Worm (Caenorhabditis elegans): ENCODE results near the gene ZC13.1.

The ZC13.1 gene

ce11 chrX:859401-859800 lies 17.6 kb upstream of the ZC13.1 start, which contains the start of gene F56F10.2:
TSS of gene F56F10.2 (plus strand) at chrX:859615.
- TF ChIP-seq ceh-82 (tag; optimal IDR thresholded peaks at IDR 0.05): peak in 2 of 3 experiments; percentile 0 to 18
- TF ChIP-seq lin-14 (GFP tag; optimal IDR thresholded peaks at IDR 0.05): peak; percentile 72
- TF ChIP-seq nhr-47 (tag; optimal IDR thresholded peaks at IDR 0.05): peak; percentile 12
- no peak for TF ChIP-seq hpl-2 (GFP tag; optimal IDR thresholded peaks at IDR 0.05)
- TF ChIP-seq nhr-71 (tag; optimal IDR thresholded peaks at IDR 0.05): peak; percentile 32
- peak; percentile 3 for TF ChIP-seq snu-23 (GFP tag; optimal IDR thresholded peaks at IDR 0.05)
- no peak for TF ChIP-seq aha-1 (tag; optimal IDR thresholded peaks at IDR 0.05)
- TF ChIP-seq skn-1 (tag; optimal IDR thresholded peaks at IDR 0.05): peak; percentile 44
- peak; percentile 5 for TF ChIP-seq mep-1 (tag; optimal IDR thresholded peaks at IDR 0.05)

DNA sequence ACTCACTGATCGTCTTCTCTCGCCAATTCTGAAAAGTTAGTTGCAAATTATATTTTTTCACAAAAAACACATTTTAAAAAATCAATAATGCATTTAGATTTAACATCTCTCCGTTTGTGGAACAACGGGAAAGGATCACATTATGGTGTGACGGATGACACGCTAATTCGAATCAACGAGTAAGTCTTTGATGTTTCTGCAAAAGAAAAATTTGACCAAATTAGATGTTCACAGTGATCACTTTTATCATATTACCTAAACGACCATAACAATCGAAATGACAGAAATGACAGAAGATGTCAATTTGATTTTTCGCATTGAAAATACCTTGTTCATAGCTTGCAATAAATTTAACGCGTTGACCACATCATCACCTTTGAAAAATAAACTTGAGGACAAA lies 15.7 kb upstream of the ZC13.1 start:
- TF ChIP-seq blmp-1 (tag; optimal IDR thresholded peaks at IDR 0.05) (peak; percentile 18), lin-14 (GFP tag; optimal IDR thresholded peaks at IDR 0.05) (peak; percentile 26), fkh-8 (tag; optimal IDR thresholded peaks at IDR 0.05) (no peak), snu-23 (GFP tag; optimal IDR thresholded peaks at IDR 0.05) (no peak), ama-1 (optimal IDR thresholded peaks at IDR 0.05) (no peak), mef-2 (tag; optimal IDR thresholded peaks at IDR 0.05) (no peak), egl-27 (tag; optimal IDR thresholded peaks at IDR 0.05) (no peak), aha-1 (tag; optimal IDR thresholded peaks at IDR 0.05) (no peak), zag-1 (tag; optimal IDR thresholded peaks at IDR 0.05) (no peak), pax-3 (tag; optimal IDR thresholded peaks at IDR 0.05) (no peak), grh-1 (GFP tag; IDR thresholded peaks at IDR 0.05) (no peak), egl-13 (tag; optimal IDR thresholded peaks at IDR 0.05) (no peak), swsn-7 (tag; optimal IDR thresholded peaks at IDR 0.05) (no peak), sup-37 (GFP tag; optimal IDR thresholded peaks at IDR 0.05) (no peak), mab-9 (GFP tag; IDR thresholded peaks at IDR 0.05) (no peak), ceh-88 (GFP tag; IDR thresholded peaks at IDR 0.05) (no peak), elt-3 (tag; optimal IDR thresholded peaks at IDR 0.05) (peak in 1 of 6 experiments; percentile 53), unc-98 (GFP tag; IDR thresholded peaks at IDR 0.05) (no peak), unc-130 (tag; optimal IDR thresholded peaks at IDR 0.05) (peak; percentile 6), pag-3 (tag; optimal IDR thresholded peaks at IDR 0.05; ENCODE audit: borderline replicate concordance, insufficient read depth) (no peak), nhr-12 (tag; optimal IDR thresholded peaks at IDR 0.05) (no peak), dsc-1 (tag; optimal IDR thresholded peaks at IDR 0.05) (no peak), nhr-85 (tag) (peak; percentile 77), nhr-237 (tag; optimal IDR thresholded peaks at IDR 0.05) (no peak), hlh-17 (GFP tag; optimal IDR thresholded peaks at IDR 0.05; ENCODE audit: borderline replicate concordance) (no peak), lin-13 (GFP tag; optimal IDR thresholded peaks at IDR 0.05) (no peak)

ce11 chrX:863478-863877 lies 13.6 kb upstream of the ZC13.1 start, which contains the start of gene cdo-1:
TSS of gene cdo-1 (minus strand) at chrX:863578.
- TF ChIP-seq mep-1 (tag; optimal IDR thresholded peaks at IDR 0.05): no peak
- no peak for TF ChIP-seq ztf-4 (tag; optimal IDR thresholded peaks at IDR 0.05)
- no peak for TF ChIP-seq skn-1 (tag; optimal IDR thresholded peaks at IDR 0.05)
- TF ChIP-seq ceh-82 (tag; optimal IDR thresholded peaks at IDR 0.05): no peak
- TF ChIP-seq lin-14 (GFP tag; optimal IDR thresholded peaks at IDR 0.05): no peak
- no peak for TF ChIP-seq lin-39 (tag; optimal IDR thresholded peaks at IDR 0.05)
- TF ChIP-seq fos-1 (tag; optimal IDR thresholded peaks at IDR 0.05): no peak
- TF ChIP-seq isw-1 (GFP tag; IDR thresholded peaks at IDR 0.05): no peak
- no peak for TF ChIP-seq pag-3 (tag; optimal IDR thresholded peaks at IDR 0.05; ENCODE audit: borderline replicate concordance, insufficient read depth)

ce11 chrX:864293-864731 lies 12.7 kb upstream of the ZC13.1 start:
- TF ChIP-seq ces-1 (GFP tag; optimal IDR thresholded peaks at IDR 0.05): no peak
- peak in 5 of 6 experiments; percentile 83 to 98 (median 97) for TF ChIP-seq elt-3 (tag; optimal IDR thresholded peaks at IDR 0.05)
- TF ChIP-seq efl-1 (optimal IDR thresholded peaks at IDR 0.05): no peak
- peak in 1 of 2 experiments; percentile 50 for TF ChIP-seq efl-1 (GFP tag; optimal IDR thresholded peaks at IDR 0.05 in 1 of 2)
- no peak for TF ChIP-seq nhr-76 (tag; optimal IDR thresholded peaks at IDR 0.05)
- TF ChIP-seq nhr-19 (GFP tag; conservative IDR thresholded peaks at IDR 0.05): peak; percentile 58
- no peak for TF ChIP-seq dsc-1 (tag; optimal IDR thresholded peaks at IDR 0.05)
- peak; percentile 73 for TF ChIP-seq nhr-20 (tag; optimal IDR thresholded peaks at IDR 0.05)
- no peak for TF ChIP-seq unc-98 (GFP tag; IDR thresholded peaks at IDR 0.05)
- TF ChIP-seq zip-4 (GFP tag; optimal IDR thresholded peaks at IDR 0.05): no peak
- no peak for TF ChIP-seq C04F5.9 (tag; optimal IDR thresholded peaks at IDR 0.05)
- peak in 1 of 2 experiments; percentile 42 for TF ChIP-seq mdl-1 (tag; optimal IDR thresholded peaks at IDR 0.05)
- TF ChIP-seq nhr-28 (tag; optimal IDR thresholded peaks at IDR 0.05): no peak
- TF ChIP-seq F16B12.6 (tag; optimal IDR thresholded peaks at IDR 0.05): no peak
- no peak for TF ChIP-seq sptf-1 (tag; optimal IDR thresholded peaks at IDR 0.05)
- no peak for TF ChIP-seq ztf-11 (tag; optimal IDR thresholded peaks at IDR 0.05)
- no peak for TF ChIP-seq ceh-88 (GFP tag; IDR thresholded peaks at IDR 0.05)

Measured in whole organism, L1 larva.